Worm (Caenorhabditis elegans) whole organism, L3 larva: Measurements from ENCODE around the gene lips-6.
A peak's percentile ranks its signal among the peaks of the same experiment; 100 is the strongest.

Source experiments
- R02D3.7 ChIP-seq: fragments of 150-350 bp; optimal IDR thresholded peaks from 2 replicates; lab custom pipeline; 2014; ENCODE audit warnings: missing biosample characterization, missing genetic modification characterization
- ceh-16 ChIP-seq: sonication (generic microtip); optimal IDR thresholded peaks from 2 replicates; lab custom pipeline; 2017; ENCODE audit warnings: missing biosample characterization, missing genetic modification characterization
- ceh-28 ChIP-seq: fragments of 150-350 bp; optimal IDR thresholded peaks from 2 replicates; lab custom pipeline; 2014; ENCODE audit warnings: missing biosample characterization, missing genetic modification reagents, missing genetic modification characterization
- elt-1 ChIP-seq: fragments of 150-350 bp; optimal IDR thresholded peaks from 2 replicates; lab custom pipeline; 2014; ENCODE audit warnings: missing biosample characterization, missing genetic modification characterization
- elt-2 ChIP-seq: sonication (generic microtip); optimal IDR thresholded peaks from 2 replicates; lab custom pipeline; 2016; ENCODE audit warnings: missing genetic modification reagents, mild to moderate bottlenecking, missing genetic modification characterization, missing compliant biosample characterization
- eor-1 ChIP-seq, 2 experiments: fragments of 150-350 bp; optimal IDR thresholded peaks; 2 replicates each; lab custom pipeline; 2014 to 2018; ENCODE audit warnings: missing biosample characterization in 2 of 2, missing genetic modification characterization in 2 of 2
- fkh-10 ChIP-seq: sonication (generic microtip); optimal IDR thresholded peaks from 2 replicates; lab custom pipeline; 2017; ENCODE audit warnings: missing biosample characterization, missing genetic modification reagents, missing genetic modification characterization
- fkh-2 ChIP-seq: fragments of 150-350 bp; optimal IDR thresholded peaks from 2 replicates; lab custom pipeline; 2014; ENCODE audit warnings: missing biosample characterization, missing genetic modification reagents, missing genetic modification characterization
- fos-1 ChIP-seq: fragments of 150-350 bp; optimal IDR thresholded peaks from 2 replicates; lab custom pipeline; 2014; ENCODE audit warnings: missing biosample characterization, missing genetic modification characterization
- hmg-11 ChIP-seq: sonication (generic microtip); optimal IDR thresholded peaks from 2 replicates; lab custom pipeline; 2016; ENCODE audit warnings: missing genetic modification characterization, missing compliant biosample characterization
- lin-15B ChIP-seq: fragments of 150-350 bp; optimal IDR thresholded peaks from 2 replicates; lab custom pipeline; 2014; ENCODE audit warnings: missing biosample characterization, missing genetic modification characterization
- lin-39 ChIP-seq: fragments of 150-350 bp; optimal IDR thresholded peaks from 2 replicates; lab custom pipeline; 2018; ENCODE audit warnings: missing biosample characterization, missing genetic modification reagents, missing genetic modification characterization
- lsy-12 ChIP-seq: sonication (generic microtip); optimal IDR thresholded peaks from 2 replicates; lab custom pipeline; 2016; ENCODE audit warnings: mild to moderate bottlenecking, missing genetic modification characterization, missing compliant biosample characterization
- nfya-1 ChIP-seq: sonication (generic microtip); optimal IDR thresholded peaks from 2 replicates; lab custom pipeline; 2017; ENCODE audit warnings: missing genetic modification characterization, mild to moderate bottlenecking, missing compliant biosample characterization, antibody characterized with exemption, moderate library complexity; ENCODE audit not compliant: insufficient read depth
- nhr-11 ChIP-seq: fragments of 150-350 bp; optimal IDR thresholded peaks from 2 replicates; lab custom pipeline; 2014; ENCODE audit warnings: missing biosample characterization, missing genetic modification characterization
- nhr-12 ChIP-seq: fragments of 150-350 bp; optimal IDR thresholded peaks from 2 replicates; lab custom pipeline; 2014; ENCODE audit warnings: missing biosample characterization, missing genetic modification characterization
- nhr-23 ChIP-seq: fragments of 150-350 bp; optimal IDR thresholded peaks from 2 replicates; lab custom pipeline; 2014; ENCODE audit warnings: missing biosample characterization, missing genetic modification reagents, missing genetic modification characterization
- nhr-237 ChIP-seq: fragments of 150-350 bp; optimal IDR thresholded peaks from 2 replicates; lab custom pipeline; 2014; ENCODE audit warnings: missing biosample characterization, missing genetic modification characterization
- nhr-43 ChIP-seq: sonication (generic microtip); optimal IDR thresholded peaks from 2 replicates; lab custom pipeline; 2016; ENCODE audit warnings: mild to moderate bottlenecking, missing genetic modification characterization, missing compliant biosample characterization; ENCODE audit not compliant: poor library complexity, severe bottlenecking
- nhr-67 ChIP-seq: fragments of 150-350 bp; optimal IDR thresholded peaks from 2 replicates; lab custom pipeline; 2014; ENCODE audit warnings: missing biosample characterization, missing genetic modification characterization
- nhr-76 ChIP-seq: fragments of 150-350 bp; sonication (generic microtip); optimal IDR thresholded peaks from 5 replicates; lab custom pipeline; 2014; ENCODE audit warnings: missing biosample characterization, missing genetic modification characterization
- nhr-77 ChIP-seq: fragments of 150-350 bp; optimal IDR thresholded peaks from 2 replicates; lab custom pipeline; 2014; ENCODE audit warnings: missing biosample characterization, missing genetic modification characterization
- pha-4 ChIP-seq: fragments of 150-350 bp; optimal IDR thresholded peaks from 2 replicates; lab custom pipeline; 2014; ENCODE audit warnings: missing biosample characterization, missing genetic modification reagents, missing genetic modification characterization
- pqm-1 ChIP-seq: fragments of 150-350 bp; optimal IDR thresholded peaks from 2 replicates; lab custom pipeline; 2017; ENCODE audit warnings: missing biosample characterization, missing genetic modification characterization, inconsistent platforms
- unc-62 ChIP-seq: fragments of 150-350 bp; sonication (generic microtip); optimal IDR thresholded peaks from 4 replicates; lab custom pipeline; 2014; ENCODE audit warnings: missing biosample characterization, missing genetic modification reagents, missing genetic modification characterization
- ztf-4 ChIP-seq: fragments of 150-350 bp; optimal IDR thresholded peaks from 2 replicates; lab custom pipeline; 2014; ENCODE audit warnings: missing biosample characterization, missing genetic modification characterization

lips-6 gene

DNA sequence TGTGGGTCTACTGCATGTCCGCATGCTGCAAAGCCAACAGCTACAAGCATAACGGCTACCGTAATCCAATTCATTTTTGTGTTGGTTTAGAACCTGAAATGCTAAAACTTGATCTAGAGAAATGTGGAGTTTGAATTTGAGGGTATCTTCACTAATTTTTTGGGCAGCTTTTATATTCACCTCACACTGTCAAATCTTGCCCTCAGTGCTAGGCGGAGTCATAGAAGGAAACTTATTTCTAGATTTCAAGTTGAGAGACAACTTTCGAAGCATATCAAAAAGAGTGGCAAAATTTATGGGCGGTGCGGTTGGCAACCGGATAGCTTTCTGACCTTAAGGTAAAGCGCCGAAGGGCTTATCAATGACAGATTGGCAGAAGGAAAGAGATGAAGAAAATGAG, at the start of gene lips-6:
Gene lips-6 (minus strand): TSS at position 101 of the 400 bp plus-strand sequence.
- no peak for TF ChIP-seq lin-39
- no peak for TF ChIP-seq nhr-67
- TF ChIP-seq fos-1 = no peak

DNA sequence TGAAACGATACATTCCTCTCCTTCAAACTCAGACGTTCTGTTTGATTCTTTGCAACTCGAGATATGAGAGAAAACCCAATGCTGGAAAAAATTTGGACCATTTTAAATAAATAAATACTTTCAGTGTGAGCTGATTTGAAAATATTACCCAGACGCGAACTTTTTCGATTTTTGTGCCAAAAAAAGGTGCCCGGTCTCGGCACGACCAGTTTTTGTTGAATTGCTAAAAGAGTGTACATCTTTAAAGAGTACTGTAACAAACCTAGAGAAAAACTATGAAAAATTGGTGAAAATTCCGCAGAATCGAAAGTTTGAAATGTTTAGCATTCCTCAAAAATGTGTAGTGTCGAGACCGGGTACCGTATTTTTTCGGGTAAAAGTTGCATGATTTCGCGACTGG, 45.7 kb upstream of the lips-6 start, which contains the start of gene K08E4.8:
Gene K08E4.8 (minus strand): TSS at position 101 of the 400 bp plus-strand sequence.
- TF ChIP-seq elt-1 (tag; lab: Kevin White, UChicago) (no peak), fkh-10 (GFP tag; lab: Kevin White, UChicago) (no peak)

DNA sequence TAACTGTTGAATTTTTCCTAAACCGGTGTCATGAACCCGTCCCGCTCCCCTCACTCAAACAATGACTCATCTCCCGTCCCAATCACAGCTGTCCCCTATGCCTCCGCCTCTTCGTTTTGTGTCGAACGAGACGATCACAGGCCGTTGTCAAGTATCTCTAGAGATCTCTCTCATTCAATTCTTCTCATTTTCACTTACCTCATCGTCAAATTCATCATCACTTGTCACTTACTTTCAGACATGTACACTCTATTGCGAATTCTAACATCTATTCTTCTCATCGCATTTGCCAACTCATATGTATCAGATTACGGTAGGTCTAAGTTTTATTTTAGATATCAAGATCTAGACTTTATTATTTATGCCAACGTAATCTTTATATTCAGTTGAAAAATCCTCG, 42.0 kb upstream of the lips-6 start, which contains the start of gene K08E4.3:
Gene K08E4.3 (plus strand): TSS at position 235 of the 400 bp plus-strand sequence.
- TF ChIP-seq R02D3.7 (tag; lab: Kevin White, UChicago) (no peak), unc-62 (GFP tag; lab: Kevin White, UChicago) (peak; percentile 33), pqm-1 (no peak), nfya-1 (peak; percentile 55), ceh-16 (no peak)

DNA sequence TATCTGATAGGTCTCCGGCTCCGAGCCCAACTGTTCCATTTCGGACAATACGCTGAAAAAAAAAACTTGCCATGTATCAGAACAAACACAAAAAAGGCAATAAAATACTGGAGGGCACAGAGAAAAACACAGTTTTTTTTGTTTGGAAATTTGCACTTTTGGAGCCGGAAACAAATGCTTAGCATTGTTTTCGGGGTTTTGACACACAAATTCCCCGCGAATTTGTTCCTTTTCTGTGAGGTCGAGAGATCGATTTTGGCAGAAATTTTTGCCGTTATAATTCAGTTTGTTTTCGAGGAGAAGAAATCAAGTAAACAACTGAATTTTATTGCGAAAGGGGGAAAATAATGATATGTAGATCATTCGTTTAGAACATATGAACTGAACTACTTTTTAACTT, 41.1 kb upstream of the lips-6 start, which contains the start of gene K08E4.2:
Gene K08E4.2 (minus strand): TSS at position 54 of the 400 bp plus-strand sequence.
- TF ChIP-seq pha-4 (tag; lab: Kevin White, UChicago) (no peak), elt-2 (no peak), nhr-12 (tag; lab: Kevin White, UChicago) (no peak), fkh-10 (GFP tag; lab: Kevin White, UChicago) (no peak)
- TF ChIP-seq, all 47 proteins: peak for 0

DNA sequence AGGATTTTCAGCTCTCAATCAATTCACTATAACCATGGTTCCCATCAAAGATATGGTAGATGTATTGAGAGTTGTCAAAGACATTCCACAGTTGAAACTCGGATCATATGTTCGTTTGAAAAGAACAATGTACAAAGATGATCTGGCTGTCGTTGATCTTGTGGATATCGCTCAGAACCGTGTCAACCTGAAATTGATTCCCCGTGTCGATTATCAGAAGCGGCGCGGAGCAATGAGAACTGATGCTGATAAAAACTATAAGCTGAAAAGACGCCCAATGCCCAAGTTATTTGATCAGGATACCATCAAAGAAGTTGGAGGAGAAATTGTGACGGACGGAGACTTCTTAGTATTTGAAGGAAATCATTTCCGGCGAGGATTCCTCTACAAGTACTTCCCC, 37.0 kb upstream of the lips-6 start:
- TF ChIP-seq ztf-4 (no peak), unc-62 (GFP tag; lab: Kevin White, UChicago) (no peak), nhr-76 (tag; lab: Kevin White, UChicago) (no peak), pha-4 (tag; lab: Kevin White, UChicago) (no peak), fkh-2 (tag; lab: Kevin White, UChicago) (no peak), nhr-43 (tag; lab: Kevin White, UChicago) (no peak), nhr-12 (tag; lab: Kevin White, UChicago) (no peak), nhr-237 (tag; lab: Kevin White, UChicago) (no peak), hmg-11 (tag; lab: Kevin White, UChicago) (no peak), eor-1 (tag; optimal IDR thresholded peaks at IDR 0.05; lab: Kevin White, UChicago) (no peak)

DNA sequence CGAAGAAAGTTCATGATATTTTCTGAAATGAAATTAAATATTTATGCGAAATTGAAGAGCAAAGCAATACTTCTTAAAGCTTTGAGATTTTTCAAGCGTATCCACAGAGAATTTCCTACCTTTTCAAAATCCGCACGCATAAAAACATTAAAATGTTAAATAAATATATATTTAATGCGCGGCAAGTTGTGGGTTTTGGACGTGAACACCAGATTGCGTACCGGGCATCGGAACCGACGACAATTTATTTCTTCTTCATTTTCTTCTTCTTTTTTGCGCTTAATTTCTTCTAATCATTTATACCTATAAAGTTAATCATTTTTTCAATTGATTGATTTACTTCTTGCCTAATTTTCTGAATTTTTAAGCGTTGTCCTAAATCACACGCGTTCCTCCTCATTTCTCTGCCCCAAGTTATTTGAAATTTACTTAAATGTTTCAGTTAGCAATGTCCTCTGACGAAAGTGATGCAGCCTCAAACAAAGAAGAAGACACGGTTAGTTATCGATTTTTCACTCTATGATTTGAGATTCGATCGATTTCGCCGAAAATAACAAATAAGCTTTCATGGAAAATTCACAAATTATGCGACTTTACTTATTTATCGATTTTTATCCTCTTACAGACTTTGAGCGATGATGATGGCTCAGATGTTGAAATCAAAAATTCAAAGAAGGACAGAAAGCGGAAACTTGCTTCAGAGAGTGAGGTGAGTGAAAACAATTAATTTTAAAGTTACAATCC, 35.7 kb upstream of the lips-6 start, which contains the start of the genes bre-5 and spt-5:
Gene bre-5 (minus strand): TSS at position 167 of the 744 bp plus-strand sequence.
Gene spt-5 (plus strand): TSS at position 443 of the 744 bp plus-strand sequence.
- TF ChIP-seq nhr-12 (tag; lab: Kevin White, UChicago) = no peak
- TF ChIP-seq nhr-23 (tag; lab: Kevin White, UChicago) = peak; percentile 21
- TF ChIP-seq ceh-28 (tag; lab: Kevin White, UChicago) = peak; percentile 35
- TF ChIP-seq hmg-11 (tag; lab: Kevin White, UChicago) = peak; percentile 47
- no peak for TF ChIP-seq nhr-11 (tag; lab: Kevin White, UChicago)
- peak; percentile 64 for TF ChIP-seq pha-4 (tag; lab: Kevin White, UChicago)
- no peak for TF ChIP-seq eor-1 (tag; optimal IDR thresholded peaks at IDR 0.05; lab: Kevin White, UChicago)
- no peak for TF ChIP-seq ceh-16
- no peak for TF ChIP-seq lsy-12 (tag; lab: Kevin White, UChicago)
- TF ChIP-seq nhr-77 (tag; lab: Kevin White, UChicago) = no peak
- TF ChIP-seq fkh-10 (GFP tag; lab: Kevin White, UChicago) = no peak
- TF ChIP-seq lin-15B (tag; lab: Kevin White, UChicago) = peak; percentile 36
